Worm (Caenorhabditis elegans) whole organism, L1 larva: ENCODE results near the gene glc-4.

ENCODE experiments used
- C04F5.9 ChIP-seq: sonication (generic microtip); optimal IDR thresholded peaks from 2 replicates; lab custom pipeline; 2016; ENCODE audit warnings: missing genetic modification characterization, missing compliant biosample characterization
- Y116A8C.19 ChIP-seq: sonication (generic microtip); optimal IDR thresholded peaks from 2 replicates; lab custom pipeline; 2016; ENCODE audit warnings: missing compliant biosample characterization, missing genetic modification characterization, borderline replicate concordance
- aha-1 ChIP-seq: fragments of 150-350 bp; optimal IDR thresholded peaks from 2 replicates; lab custom pipeline; 2014; ENCODE audit warnings: missing biosample characterization, missing genetic modification characterization
- alr-1 ChIP-seq: fragments of 200-800 bp; sonication (Bioruptor generic); optimal IDR thresholded peaks from 2 replicates; lab custom pipeline; 2018; ENCODE audit warnings: borderline replicate concordance, mild to moderate bottlenecking, missing genetic modification characterization, missing compliant biosample characterization
- blmp-1 ChIP-seq: fragments of 150-350 bp; optimal IDR thresholded peaks from 2 replicates; lab custom pipeline; 2014; ENCODE audit warnings: missing biosample characterization, missing genetic modification characterization
- ceh-63 ChIP-seq: fragments of 200-800 bp; sonication (Bioruptor generic); optimal IDR thresholded peaks from 2 replicates; lab custom pipeline; 2018; ENCODE audit warnings: mild to moderate bottlenecking, missing genetic modification characterization, missing compliant biosample characterization
- ceh-82 ChIP-seq, 3 experiments: fragments of 150-350 bp in 1 of 3; sonication (generic microtip) in 2 of 3; optimal IDR thresholded peaks; 2 replicates each; lab custom pipeline; 2014 to 2017; ENCODE audit warnings: missing biosample characterization in 3 of 3, missing genetic modification characterization in 3 of 3
- ceh-88 ChIP-seq: fragments of 200-800 bp; sonication (Bioruptor generic); IDR thresholded peaks from 2 replicates; pipeline ENCODE4 v1.3.6; 2022; ENCODE audit warnings: missing genetic modification characterization, missing compliant biosample characterization
- ces-1 ChIP-seq: fragments of 150-350 bp; optimal IDR thresholded peaks from 2 replicates; lab custom pipeline; 2014; ENCODE audit warnings: missing biosample characterization, missing genetic modification reagents, missing genetic modification characterization
- efl-1 ChIP-seq, 4 experiments: fragments of 150-350 bp; optimal IDR thresholded peaks in 3 of 4; peaks in 1 of 4; 1 replicate in 1 of 4; 2 replicates in 3 of 4; lab custom pipeline; 2014; ENCODE audit warnings: missing biosample characterization in 2 of 4, missing genetic modification characterization in 2 of 4, missing genetic modification reagents in 2 of 4
- efl-3 ChIP-seq: fragments of 200-800 bp; sonication (Bioruptor generic); optimal IDR thresholded peaks from 2 replicates; lab custom pipeline; 2018; ENCODE audit warnings: mild to moderate bottlenecking, missing genetic modification characterization, missing compliant biosample characterization
- egl-13 ChIP-seq: sonication (generic microtip); optimal IDR thresholded peaks from 2 replicates; lab custom pipeline; 2016; ENCODE audit warnings: missing genotype, missing genetic modification reagents, missing genetic modification characterization, missing compliant biosample characterization
- egl-27 ChIP-seq, 2 experiments: fragments of 150-350 bp in 1 of 2; sonication (generic microtip); optimal IDR thresholded peaks; 3 replicates each; lab custom pipeline; 2017 to 2018; ENCODE audit warnings: missing biosample characterization in 2 of 2, missing genetic modification characterization in 2 of 2, missing genetic modification reagents in 2 of 2
- elt-2 ChIP-seq: sonication (generic microtip); optimal IDR thresholded peaks from 2 replicates; lab custom pipeline; 2016; ENCODE audit warnings: missing genetic modification characterization, mild to moderate bottlenecking, inconsistent platforms, missing compliant biosample characterization, missing genetic modification reagents
- fkh-10 ChIP-seq: sonication (generic microtip); optimal IDR thresholded peaks from 2 replicates; lab custom pipeline; 2017; ENCODE audit warnings: missing biosample characterization, missing genetic modification reagents, missing genetic modification characterization
- fkh-4 ChIP-seq: sonication (generic microtip); optimal IDR thresholded peaks from 2 replicates; lab custom pipeline; 2016; ENCODE audit warnings: missing compliant biosample characterization, missing genetic modification characterization, borderline replicate concordance
- fkh-8 ChIP-seq: sonication (generic microtip); optimal IDR thresholded peaks from 2 replicates; lab custom pipeline; 2016; ENCODE audit warnings: mild to moderate bottlenecking, missing genetic modification characterization, missing compliant biosample characterization
- fos-1 ChIP-seq: fragments of 150-350 bp; optimal IDR thresholded peaks from 2 replicates; lab custom pipeline; 2014; ENCODE audit warnings: missing biosample characterization, missing genetic modification characterization
- grh-1 ChIP-seq: fragments of 200-800 bp; sonication (Bioruptor generic); IDR thresholded peaks from 2 replicates; pipeline ENCODE4 v1.3.6; 2022; ENCODE audit warnings: missing genetic modification reagents, missing genetic modification characterization, missing compliant biosample characterization
- hlh-4 ChIP-seq: sonication (generic microtip); optimal IDR thresholded peaks from 2 replicates; lab custom pipeline; 2016; ENCODE audit warnings: mild to moderate bottlenecking, missing genetic modification characterization, missing compliant biosample characterization
- hpl-2 ChIP-seq: fragments of 150-350 bp; optimal IDR thresholded peaks from 2 replicates; lab custom pipeline; 2014; ENCODE audit warnings: missing biosample characterization, missing genetic modification reagents, missing genetic modification characterization
- irx-1 ChIP-seq: sonication (generic microtip); optimal IDR thresholded peaks from 2 replicates; lab custom pipeline; 2016; ENCODE audit warnings: missing genetic modification characterization, missing compliant biosample characterization
- isw-1 ChIP-seq: fragments of 200-800 bp; sonication (Bioruptor generic); IDR thresholded peaks from 2 replicates; pipeline ENCODE4 v1.3.6; 2022; ENCODE audit warnings: missing genetic modification characterization, missing compliant biosample characterization
- jun-1 ChIP-seq: fragments of 150-350 bp; optimal IDR thresholded peaks from 2 replicates; lab custom pipeline; 2014; ENCODE audit warnings: missing biosample characterization, missing genetic modification reagents, missing genetic modification characterization
- lin-13 ChIP-seq: fragments of 150-350 bp; optimal IDR thresholded peaks from 2 replicates; lab custom pipeline; 2014; ENCODE audit warnings: missing biosample characterization, missing genetic modification reagents, missing genetic modification characterization
- lin-39 ChIP-seq: fragments of 150-350 bp; optimal IDR thresholded peaks from 2 replicates; lab custom pipeline; 2014; ENCODE audit warnings: missing biosample characterization, missing genetic modification reagents, missing genetic modification characterization
- lir-3 ChIP-seq: sonication (generic microtip); optimal IDR thresholded peaks from 2 replicates; lab custom pipeline; 2016; ENCODE audit warnings: mild to moderate bottlenecking, missing genetic modification characterization, moderate library complexity, missing compliant biosample characterization; ENCODE audit not compliant: poor library complexity
- mdl-1 ChIP-seq, 2 experiments: fragments of 150-350 bp; optimal IDR thresholded peaks; 2 replicates each; lab custom pipeline; 2014 to 2017; ENCODE audit warnings: missing biosample characterization in 2 of 2, missing genetic modification characterization in 2 of 2, inconsistent platforms in 1 of 2
- mef-2 ChIP-seq: fragments of 150-350 bp; optimal IDR thresholded peaks from 2 replicates; lab custom pipeline; 2014; ENCODE audit warnings: missing biosample characterization, missing genetic modification characterization
- nhr-19 ChIP-seq: fragments of 200-800 bp; sonication (Bioruptor generic); conservative IDR thresholded peaks from 2 replicates; pipeline ENCODE4 v1.3.6; 2022; ENCODE audit warnings: missing genetic modification characterization, missing compliant biosample characterization
- nhr-20 ChIP-seq: sonication (generic microtip); optimal IDR thresholded peaks from 2 replicates; lab custom pipeline; 2016; ENCODE audit warnings: mild to moderate bottlenecking, missing genetic modification characterization, missing compliant biosample characterization
- nhr-237 ChIP-seq: fragments of 150-350 bp; optimal IDR thresholded peaks from 2 replicates; lab custom pipeline; 2014; ENCODE audit warnings: missing biosample characterization, missing genetic modification characterization
- nhr-47 ChIP-seq: sonication (generic microtip); optimal IDR thresholded peaks from 2 replicates; lab custom pipeline; 2016; ENCODE audit warnings: mild to moderate bottlenecking, missing genetic modification characterization, moderate library complexity, missing compliant biosample characterization
- nhr-71 ChIP-seq: sonication (generic microtip); optimal IDR thresholded peaks from 2 replicates; lab custom pipeline; 2016; ENCODE audit warnings: mild to moderate bottlenecking, missing genetic modification characterization, moderate library complexity, missing compliant biosample characterization
- nhr-76 ChIP-seq: sonication (generic microtip); optimal IDR thresholded peaks from 2 replicates; lab custom pipeline; 2017; ENCODE audit warnings: missing biosample characterization, missing genetic modification characterization
- pag-3 ChIP-seq: sonication (generic microtip); optimal IDR thresholded peaks from 2 replicates; lab custom pipeline; 2017; ENCODE audit warnings: missing genetic modification characterization, mild to moderate bottlenecking, missing compliant biosample characterization, antibody characterized with exemption, borderline replicate concordance; ENCODE audit not compliant: insufficient read depth
- pax-3 ChIP-seq: fragments of 200-800 bp; sonication (Bioruptor generic); optimal IDR thresholded peaks from 2 replicates; lab custom pipeline; 2018; ENCODE audit warnings: mild to moderate bottlenecking, missing genetic modification characterization, moderate library complexity, missing compliant biosample characterization
- rnt-1 ChIP-seq: sonication (generic microtip); optimal IDR thresholded peaks from 2 replicates; lab custom pipeline; 2016; ENCODE audit warnings: mild to moderate bottlenecking, missing genetic modification characterization, moderate library complexity, missing compliant biosample characterization
- snpc-4 ChIP-seq: fragments of 150-350 bp; optimal IDR thresholded peaks from 2 replicates; lab custom pipeline; 2014; ENCODE audit warnings: missing biosample characterization, missing genetic modification characterization
- snu-23 ChIP-seq: sonication (generic microtip); optimal IDR thresholded peaks from 2 replicates; lab custom pipeline; 2016; ENCODE audit warnings: missing genetic modification characterization, missing compliant biosample characterization
- sox-4 ChIP-seq: sonication (generic microtip); optimal IDR thresholded peaks from 2 replicates; lab custom pipeline; 2016; ENCODE audit warnings: missing genetic modification characterization, missing compliant biosample characterization
- sup-37 ChIP-seq: fragments of 200-800 bp; sonication (Bioruptor generic); optimal IDR thresholded peaks from 2 replicates; lab custom pipeline; 2018; ENCODE audit warnings: mild to moderate bottlenecking, missing genetic modification characterization, missing compliant biosample characterization
- swsn-7 ChIP-seq: sonication (generic microtip); optimal IDR thresholded peaks from 2 replicates; lab custom pipeline; 2016; ENCODE audit warnings: missing genetic modification characterization, missing compliant biosample characterization
- unc-62 ChIP-seq: fragments of 150-350 bp; optimal IDR thresholded peaks from 2 replicates; lab custom pipeline; 2014; ENCODE audit warnings: missing biosample characterization, missing genetic modification reagents, missing genetic modification characterization
- unc-86 ChIP-seq: sonication (generic microtip); optimal IDR thresholded peaks from 2 replicates; lab custom pipeline; 2016; ENCODE audit warnings: missing genetic modification characterization, missing compliant biosample characterization
- unc-98 ChIP-seq: fragments of 200-800 bp; sonication (Bioruptor generic); IDR thresholded peaks from 2 replicates; pipeline ENCODE4 v1.3.6; 2022; ENCODE audit warnings: missing genetic modification characterization, missing compliant biosample characterization
- vab-15 ChIP-seq: sonication (generic microtip); optimal IDR thresholded peaks from 2 replicates; lab custom pipeline; 2017; ENCODE audit warnings: missing genotype, mild to moderate bottlenecking, missing genetic modification characterization, missing compliant biosample characterization
- zip-4 ChIP-seq: fragments of 200-800 bp; sonication (Bioruptor generic); optimal IDR thresholded peaks from 2 replicates; lab custom pipeline; 2018; ENCODE audit warnings: mild to moderate bottlenecking, missing genetic modification characterization, moderate library complexity, missing compliant biosample characterization
- ztf-11 ChIP-seq, 2 experiments: sonication (generic microtip); optimal IDR thresholded peaks; 2 replicates each; lab custom pipeline; 2016 to 2017; ENCODE audit warnings: missing genetic modification characterization in 2 of 2, missing biosample characterization in 1 of 2, missing compliant biosample characterization in 1 of 2
- ztf-4 ChIP-seq: fragments of 150-350 bp; optimal IDR thresholded peaks from 2 replicates; lab custom pipeline; 2014; ENCODE audit warnings: missing biosample characterization, missing genetic modification characterization

Gene glc-4

DNA sequence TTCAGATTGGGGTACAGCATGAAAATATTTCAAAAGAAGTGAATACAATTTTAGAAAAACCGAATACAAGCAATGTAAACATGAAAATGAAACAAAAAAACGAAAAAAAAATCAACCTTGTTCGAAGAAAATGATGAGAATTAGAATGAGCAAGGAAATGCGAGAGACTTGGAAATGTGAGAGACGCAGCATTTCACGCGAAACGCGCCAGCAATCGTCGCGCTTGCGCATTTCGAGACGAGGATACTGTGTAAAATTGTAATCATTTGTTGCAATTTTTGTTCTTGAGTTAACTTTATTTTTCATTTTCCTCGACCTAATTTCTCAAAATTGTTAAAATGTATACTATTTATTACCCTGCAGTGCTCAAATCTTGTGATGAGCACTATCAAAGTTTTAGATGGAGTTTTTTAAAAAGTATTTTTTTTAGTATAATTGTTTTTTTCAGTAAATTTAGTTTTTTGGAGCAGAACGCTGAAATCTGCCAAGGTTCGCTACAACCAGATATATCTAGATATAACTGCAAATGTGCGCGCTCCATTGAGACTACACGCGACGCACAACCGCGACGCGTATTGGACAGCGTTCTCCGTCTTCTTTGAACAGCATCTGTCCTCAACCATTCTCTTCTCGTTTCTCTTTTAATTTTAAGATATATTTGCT, 22.6 kb downstream of the glc-4 start, which contains the start of gene fust-1:
Gene fust-1 (plus strand): TSS at position 613 of the 663 bp plus-strand sequence.
- TF ChIP-seq ceh-82 (tag; optimal IDR thresholded peaks at IDR 0.05; lab: Kevin White, UChicago) (peak; percentile 98 to 99 (median 98)), grh-1 (GFP tag; lab: Robert Waterston, UW) (peak; percentile 97), ztf-11 (tag; optimal IDR thresholded peaks at IDR 0.05; lab: Kevin White, UChicago) (peak in 1 of 2 experiments; percentile 86), vab-15 (tag; lab: Kevin White, UChicago) (peak; percentile 72), nhr-47 (tag; lab: Kevin White, UChicago) (peak; percentile 98), irx-1 (tag; lab: Kevin White, UChicago) (peak; percentile 95), sox-4 (tag; lab: Kevin White, UChicago) (peak; percentile 93), nhr-20 (tag; lab: Kevin White, UChicago) (peak; percentile 98), sup-37 (GFP tag; lab: Kevin White, UChicago) (peak; percentile 90), rnt-1 (tag; lab: Kevin White, UChicago) (peak; percentile 97), ceh-63 (GFP tag; lab: Kevin White, UChicago) (peak; percentile 48), unc-62 (GFP tag; lab: Kevin White, UChicago) (peak; percentile 47), nhr-237 (tag; lab: Kevin White, UChicago) (peak; percentile 79), jun-1 (peak; percentile 96), pag-3 (tag; lab: Kevin White, UChicago) (peak; percentile 75), fkh-8 (tag; lab: Kevin White, UChicago) (peak; percentile 94), egl-13 (peak; percentile 93), snpc-4 (tag; lab: Kevin White, UChicago) (peak; percentile 92), mef-2 (peak; percentile 75), blmp-1 (tag; lab: Kevin White, UChicago) (peak; percentile 73), Y116A8C.19 (tag; lab: Kevin White, UChicago) (no peak), alr-1 (tag; lab: Kevin White, UChicago) (no peak), fkh-4 (peak; percentile 81), lir-3 (tag; lab: Kevin White, UChicago) (peak; percentile 86), unc-86 (tag; lab: Kevin White, UChicago) (peak; percentile 95), hlh-4 (tag; lab: Kevin White, UChicago) (no peak), isw-1 (GFP tag; lab: Robert Waterston, UW) (peak; percentile 97), nhr-19 (peak; percentile 97), aha-1 (tag; lab: Kevin White, UChicago) (peak; percentile 84), ceh-88 (peak; percentile 81), snu-23 (GFP tag; lab: Kevin White, UChicago) (peak; percentile 99), lin-39 (tag; lab: Kevin White, UChicago) (peak; percentile 96), nhr-71 (tag; lab: Kevin White, UChicago) (peak; percentile 98), lin-13 (GFP tag; lab: Kevin White, UChicago) (peak; percentile 94), efl-1 (optimal IDR thresholded peaks at IDR 0.05; lab: Kevin White, UChicago) (peak; percentile 94 to 96), efl-1 (GFP tag; optimal IDR thresholded peaks at IDR 0.05 in 1 of 2; lab: Kevin White, UChicago) (peak; percentile 86 to 99), ces-1 (GFP tag; lab: Kevin White, UChicago) (no peak), hpl-2 (peak; percentile 86), nhr-76 (tag; lab: Kevin White, UChicago) (no peak), elt-2 (tag; lab: Kevin White, UChicago) (peak; percentile 93), fkh-10 (GFP tag; lab: Kevin White, UChicago) (peak; percentile 74), mdl-1 (tag; optimal IDR thresholded peaks at IDR 0.05; lab: Kevin White, UChicago) (peak in 1 of 2 experiments; percentile 88), egl-27 (tag; optimal IDR thresholded peaks at IDR 0.05; lab: Kevin White, UChicago) (peak in 1 of 2 experiments; percentile 24), swsn-7 (peak; percentile 98), pax-3 (tag; lab: Kevin White, UChicago) (peak; percentile 92), zip-4 (GFP tag; lab: Kevin White, UChicago) (peak; percentile 88), ztf-4 (tag; lab: Kevin White, UChicago) (peak; percentile 93), efl-3 (peak; percentile 70), C04F5.9 (tag; lab: Kevin White, UChicago) (peak; percentile 93), unc-98 (GFP tag; lab: Robert Waterston, UW) (peak; percentile 83), fos-1 (peak; percentile 87)
